Worm (Caenorhabditis elegans): ENCODE results near the gene dpy-30.

DNA sequence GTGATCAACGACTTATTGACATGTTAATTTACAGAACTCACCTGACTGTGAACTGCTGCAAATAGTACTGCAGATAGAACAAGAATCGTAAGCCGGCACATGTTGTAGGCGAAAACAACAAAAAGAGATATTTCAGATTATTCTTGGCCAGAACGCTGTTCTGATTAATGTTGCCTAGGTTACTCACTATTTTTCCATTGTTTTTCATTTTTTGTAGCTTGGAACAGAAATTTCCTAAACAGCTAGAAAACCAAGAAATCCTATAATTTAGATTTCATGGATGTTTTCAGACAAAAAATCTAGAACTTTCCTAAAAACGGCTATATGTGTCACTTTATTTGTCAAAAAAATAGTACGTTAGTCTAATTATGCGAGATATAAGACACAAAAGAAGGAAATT lies 36.8 kb upstream of the dpy-30 start, which contains the start of gene C27A7.9:
- TF ChIP-seq nhr-76 (tag; optimal IDR thresholded peaks at IDR 0.05) (no peak), unc-62 (GFP tag; optimal IDR thresholded peaks at IDR 0.05) (no peak), mep-1 (tag; optimal IDR thresholded peaks at IDR 0.05) (no peak), pha-4 (tag; optimal IDR thresholded peaks at IDR 0.05) (no peak), lsy-2 (tag; optimal IDR thresholded peaks at IDR 0.05) (no peak)
